Fruit fly (Drosophila melanogaster): ENCODE results near the gene CG14435.

Gene CG14435

dm6 chrX:6803312-6803794, 40.4 kb downstream of the CG14435 start, which contains the start of the genes C3G and pod1 (continued):
- TF ChIP-seq zfh1 (GFP tag; IDR thresholded peaks at IDR 0.05) (0 out of 3 replicates have a peak, but pooled peaks have one; percentile 40), Bgb (GFP tag; IDR thresholded peaks at IDR 0.05; ENCODE audit: partially characterized antibody) (peak; percentile 99), CG3065 (GFP tag; optimal IDR thresholded peaks at IDR 0.05) (no peak), zen (tag; optimal IDR thresholded peaks at IDR 0.05) (no peak), Dip3 (GFP tag; optimal IDR thresholded peaks at IDR 0.05) (peak; percentile 6), ase (GFP tag; IDR thresholded peaks at IDR 0.05) (no peak), CG12744 (GFP tag; optimal IDR thresholded peaks at IDR 0.05) (no peak), Hmx (GFP tag; optimal IDR thresholded peaks at IDR 0.05) (no peak), CG1602 (GFP tag; optimal IDR thresholded peaks at IDR 0.05) (no peak), CG2875 (GFP tag; optimal IDR thresholded peaks at IDR 0.05) (no peak), Neu2 (GFP tag; optimal IDR thresholded peaks at IDR 0.05; ENCODE audit: borderline replicate concordance) (no peak), bbx (GFP tag; IDR thresholded peaks at IDR 0.05; ENCODE audit: partially characterized antibody) (peak; percentile 99), CG18011 (GFP tag; optimal IDR thresholded peaks at IDR 0.05) (peak; percentile 23), psq (GFP tag; optimal IDR thresholded peaks at IDR 0.05) (peak; percentile 8), scrt (GFP tag; optimal IDR thresholded peaks at IDR 0.05) (peak; percentile 7), sqz (GFP tag; optimal IDR thresholded peaks at IDR 0.05) (peak; percentile 32), eve (GFP tag; optimal IDR thresholded peaks at IDR 0.05) (no peak), CG33213 (GFP tag; optimal IDR thresholded peaks at IDR 0.05) (peak; percentile 71), CG18262 (tag; optimal IDR thresholded peaks at IDR 0.05) (no peak), Sry-δ (GFP tag; optimal IDR thresholded peaks at IDR 0.05) (peak; percentile 100), usp (GFP tag; optimal IDR thresholded peaks at IDR 0.05) (no peak), CG9215 (GFP tag; IDR thresholded peaks at IDR 0.05) (no peak), gem (tag; optimal IDR thresholded peaks at IDR 0.05) (peak; percentile 5), CTCF (GFP tag; optimal IDR thresholded peaks at IDR 0.05) (no peak), grn (GFP tag; optimal IDR thresholded peaks at IDR 0.05) (peak; percentile 46), CG17361 (GFP tag; IDR thresholded peaks at IDR 0.05) (no peak), trh (GFP tag; optimal IDR thresholded peaks at IDR 0.05) (no peak), TFAM (GFP tag; optimal IDR thresholded peaks at IDR 0.05) (no peak), Lhr (GFP tag; optimal IDR thresholded peaks at IDR 0.05) (peak; percentile 36), CG1233 (GFP tag; optimal IDR thresholded peaks at IDR 0.05) (no peak), CG4328 (GFP tag; optimal IDR thresholded peaks at IDR 0.05) (no peak), Dip2 (GFP tag; IDR thresholded peaks at IDR 0.05) (no peak), chif (GFP tag; optimal IDR thresholded peaks at IDR 0.05) (no peak), gro (GFP tag; optimal IDR thresholded peaks at IDR 0.05) (peak; percentile 71), ato (GFP tag; IDR thresholded peaks at IDR 0.05; ENCODE audit: partially characterized antibody) (peak; percentile 96), CG4360 (GFP tag; IDR thresholded peaks at IDR 0.05) (peak; percentile 57), pnt (GFP tag; optimal IDR thresholded peaks at IDR 0.05) (no peak), CG30431 (GFP tag; optimal IDR thresholded peaks at IDR 0.05) (no peak), Chrac-16 (GFP tag; optimal IDR thresholded peaks at IDR 0.05) (peak; percentile 31), GATAe (GFP tag; conservative IDR thresholded peaks at IDR 0.05) (no peak), abd-A (tag; optimal IDR thresholded peaks at IDR 0.05) (peak; percentile 11), fd3F (GFP tag; optimal IDR thresholded peaks at IDR 0.05) (no peak), kay (GFP tag; optimal IDR thresholded peaks at IDR 0.05) (no peak), CG32532 (GFP tag; IDR thresholded peaks at IDR 0.05) (no peak), slp2 (GFP tag; optimal IDR thresholded peaks at IDR 0.05) (no peak), CG7963 (GFP tag; IDR thresholded peaks at IDR 0.05; ENCODE audit: partially characterized antibody) (peak; percentile 96), CG2889 (GFP tag; IDR thresholded peaks at IDR 0.05) (no peak), sob (GFP tag; IDR thresholded peaks at IDR 0.05) (peak; percentile 28; the same call in 1 of the 2 replicates), dpn (GFP tag; optimal IDR thresholded peaks at IDR 0.05) (peak; percentile 33 to 35), CG18764 (GFP tag; optimal IDR thresholded peaks at IDR 0.05) (no peak), Hr3 (GFP tag; optimal IDR thresholded peaks at IDR 0.05) (no peak), Usf (GFP tag; optimal IDR thresholded peaks at IDR 0.05) (no peak)

Measured in whole organism, embryonic.